Fruit fly (Drosophila melanogaster): Measurements from ENCODE around the gene Scsalpha1.

DNA sequence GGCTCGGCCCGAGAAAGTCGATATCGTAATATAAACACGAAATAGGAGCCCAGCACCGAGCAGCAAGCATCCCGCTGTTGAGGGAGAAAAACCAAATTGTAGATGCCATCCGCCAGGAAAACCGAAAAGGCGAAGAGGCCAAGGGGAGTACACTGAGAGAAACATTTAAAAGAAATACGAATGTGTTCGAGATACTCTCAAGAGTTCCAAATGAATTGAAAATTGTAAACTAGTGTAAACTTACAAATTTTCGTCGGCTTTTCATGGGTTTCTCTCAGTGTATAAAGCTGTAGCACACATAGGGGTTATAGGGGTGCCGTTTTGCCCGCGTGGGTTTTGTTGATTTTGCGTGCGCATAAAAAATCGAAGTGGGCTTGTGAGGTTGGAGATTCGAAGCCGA lies 11.3 kb upstream of the Scsalpha1 start:
- peak; percentile 7 for TF ChIP-seq CG11617 (GFP tag; optimal IDR thresholded peaks at IDR 0.05)
- peak; percentile 3 for TF ChIP-seq tj (GFP tag; optimal IDR thresholded peaks at IDR 0.05)
- TF ChIP-seq ovo (GFP tag; optimal IDR thresholded peaks at IDR 0.05) = no peak
- TF ChIP-seq cic (GFP tag; optimal IDR thresholded peaks at IDR 0.05) = peak; percentile 38
- TF ChIP-seq Mnt (GFP tag; optimal IDR thresholded peaks at IDR 0.05) = no peak
- no peak for TF ChIP-seq pad (GFP tag; optimal IDR thresholded peaks at IDR 0.05)
- peak; percentile 63 for TF ChIP-seq Hr96 (GFP tag; optimal IDR thresholded peaks at IDR 0.05)
- no peak for TF ChIP-seq kay (GFP tag; ENCODE audit: borderline replicate concordance)
- no peak for TF ChIP-seq CG14711 (tag; optimal IDR thresholded peaks at IDR 0.05)
- TF ChIP-seq CG7101 (tag; optimal IDR thresholded peaks at IDR 0.05) = peak; percentile 26
- no peak for TF ChIP-seq CG1620 (GFP tag; optimal IDR thresholded peaks at IDR 0.05)
- no peak for TF ChIP-seq toe (GFP tag; optimal IDR thresholded peaks at IDR 0.05)
- no peak for TF ChIP-seq CG12768 (GFP tag; optimal IDR thresholded peaks at IDR 0.05)
